Worm (Caenorhabditis elegans) whole organism, midembryonic: Measurements from ENCODE around the gene glr-4.

Experiments
- T22C8.4 ChIP-seq: fragments of 200-800 bp; sonication (Bioruptor generic); IDR thresholded peaks from 2 replicates; pipeline ENCODE4 v1.3.6; 2022; ENCODE audit warnings: missing genetic modification characterization, missing compliant biosample characterization
- cog-1 ChIP-seq: sonication (generic microtip); optimal IDR thresholded peaks from 2 replicates; lab custom pipeline; 2016; ENCODE audit warnings: missing genetic modification characterization, missing compliant biosample characterization
- med-1 ChIP-seq: sonication (generic microtip); optimal IDR thresholded peaks from 2 replicates; lab custom pipeline; 2017; ENCODE audit warnings: missing genetic modification characterization, mild to moderate bottlenecking, missing compliant biosample characterization, antibody characterized with exemption, missing genetic modification reagents; ENCODE audit not compliant: insufficient read depth
- tab-1 ChIP-seq: fragments of 200-800 bp; sonication (Bioruptor generic); IDR thresholded peaks from 2 replicates; pipeline ENCODE4 v1.3.6; 2022; ENCODE audit warnings: missing genetic modification characterization, missing compliant biosample characterization
- ztf-23 ChIP-seq: fragments of 200-800 bp; sonication (Bioruptor generic); IDR thresholded peaks from 2 replicates; pipeline ENCODE4 v1.3.6; 2022; ENCODE audit warnings: missing genetic modification reagents, missing genetic modification characterization, missing compliant biosample characterization
- ztf-29 ChIP-seq: fragments of 200-800 bp; sonication (Bioruptor generic); IDR thresholded peaks from 2 replicates; pipeline ENCODE4 v1.3.6; 2022; ENCODE audit warnings: missing genetic modification reagents, missing genetic modification characterization, missing compliant biosample characterization

DNA sequence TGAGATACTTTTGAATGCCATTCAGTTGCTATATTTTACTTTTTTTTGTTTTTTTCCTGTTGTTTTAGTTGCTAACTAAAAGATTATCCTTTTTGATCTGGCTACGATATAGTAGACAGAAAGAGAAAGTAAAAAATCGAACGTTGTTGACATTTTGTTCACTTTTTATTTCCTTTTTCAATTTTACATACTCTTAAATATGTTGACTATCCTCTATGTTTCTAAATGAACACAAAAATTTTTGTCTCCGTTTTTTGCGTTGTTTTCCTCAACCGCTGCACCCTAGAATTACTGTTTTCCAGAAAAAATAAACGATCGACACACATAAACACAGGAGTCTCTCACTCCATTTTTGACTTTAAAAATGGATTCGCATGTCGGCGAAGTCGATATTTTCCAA, 47.9 kb upstream of the glr-4 start, which contains the start of gene klp-3:
- no peak for TF ChIP-seq tab-1
- no peak for TF ChIP-seq T22C8.4 (GFP tag; lab: Robert Waterston, UW)
- no peak for TF ChIP-seq ztf-23
- no peak for TF ChIP-seq ztf-29 (GFP tag; lab: Robert Waterston, UW)
- TF ChIP-seq cog-1 = no peak
- TF ChIP-seq med-1 (GFP tag; lab: Kevin White, UChicago) = no peak
